Worm (Caenorhabditis elegans): ENCODE data around the gene snx-13.

DNA sequence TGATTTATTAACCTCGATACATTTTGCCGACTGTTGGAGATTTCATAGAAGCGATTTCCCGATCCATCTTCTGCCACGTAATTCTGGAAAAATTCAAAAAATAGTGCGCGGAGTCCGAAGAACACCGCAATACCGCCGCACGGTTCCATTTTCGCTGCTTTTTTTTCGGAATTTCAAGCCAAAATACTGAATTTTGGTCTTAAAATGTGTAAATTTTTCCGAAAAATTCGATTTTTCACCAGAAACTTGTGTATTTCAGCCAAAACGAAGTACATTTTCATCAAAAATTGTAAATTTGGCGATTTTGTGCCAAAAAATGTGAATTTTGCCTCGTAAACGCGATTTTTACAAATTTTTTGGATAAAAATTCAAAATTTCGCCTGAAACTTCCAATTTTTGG is 15.9 kb upstream of the snx-13 start:
- TF ChIP-seq unc-55 (GFP tag; optimal IDR thresholded peaks at IDR 0.05) (no peak), pqm-1 (tag; optimal IDR thresholded peaks at IDR 0.05) (no peak), ceh-34 (tag; optimal IDR thresholded peaks at IDR 0.05) (no peak), elt-4 (tag; optimal IDR thresholded peaks at IDR 0.05) (no peak), dmd-4 (tag; optimal IDR thresholded peaks at IDR 0.05; ENCODE audit: borderline replicate concordance) (no peak), ceh-22 (tag; optimal IDR thresholded peaks at IDR 0.05) (no peak), ama-1 (optimal IDR thresholded peaks at IDR 0.05) (no peak), sox-4 (tag; optimal IDR thresholded peaks at IDR 0.05) (no peak), F13H6.1 (tag; optimal IDR thresholded peaks at IDR 0.05) (no peak)
